Fruit fly (Drosophila melanogaster): Measurements from ENCODE around the gene CG6996.

DNA sequence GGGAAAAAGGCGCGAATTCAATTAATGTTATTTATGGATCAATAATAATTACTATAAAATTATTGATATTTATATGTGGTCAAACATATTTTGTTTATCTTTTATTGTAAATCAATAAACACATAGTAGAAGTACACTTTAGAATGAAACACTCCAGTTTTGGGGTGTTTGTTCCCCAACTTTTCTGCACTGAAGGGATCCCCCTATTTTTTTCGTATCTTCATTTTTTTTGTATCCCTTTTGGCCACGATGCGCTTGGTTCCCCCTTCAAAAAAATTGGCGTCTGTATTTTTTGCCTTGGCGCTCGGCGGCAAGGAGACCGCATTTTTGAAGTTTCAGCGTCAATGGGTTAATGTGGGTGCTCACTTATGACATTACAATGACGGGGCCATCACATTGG lies 33.4 kb downstream of the CG6996 start, which contains the start of gene Clc:
- TF ChIP-seq EcR (GFP tag; optimal IDR thresholded peaks at IDR 0.05) = no peak
- no peak for TF ChIP-seq usp (GFP tag; optimal IDR thresholded peaks at IDR 0.05)
- no peak for TF ChIP-seq Dll (optimal IDR thresholded peaks at IDR 0.05)
